Worm (Caenorhabditis elegans): ENCODE results near the gene col-150.

The col-150 gene

DNA sequence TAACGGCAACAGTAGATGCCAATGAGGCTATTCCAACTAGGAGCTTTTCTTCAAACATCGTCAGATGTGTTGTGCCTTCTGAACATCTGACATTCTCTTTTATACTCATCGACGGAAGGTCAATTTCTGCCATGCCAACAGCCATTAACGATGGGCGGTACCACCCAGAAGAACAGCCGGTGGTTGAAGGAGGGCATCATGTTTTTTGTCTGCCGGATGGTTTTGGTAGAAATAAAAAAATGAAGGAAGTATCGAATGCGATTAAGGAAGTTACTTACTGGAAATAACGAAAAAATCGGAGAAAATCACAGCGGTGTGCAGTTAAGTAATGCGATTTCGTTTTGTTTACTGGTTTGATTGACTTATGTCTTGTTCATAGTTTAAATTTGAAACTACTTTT lies at the start of gene col-150:
Gene col-150, minus strand, starts transcription at position 101 of the 400 bp plus-strand sequence.
- no peak for TF ChIP-seq ztf-4 (tag; optimal IDR thresholded peaks at IDR 0.05)
- TF ChIP-seq fos-1 (tag; optimal IDR thresholded peaks at IDR 0.05), result no peak
- no peak for TF ChIP-seq aly-2 (tag; optimal IDR thresholded peaks at IDR 0.05)
- TF ChIP-seq nhr-12 (tag; optimal IDR thresholded peaks at IDR 0.05), result no peak
- no peak for TF ChIP-seq elt-1 (tag; optimal IDR thresholded peaks at IDR 0.05)
- no peak for TF ChIP-seq snpc-4 (tag; optimal IDR thresholded peaks at IDR 0.05)
- TF ChIP-seq skn-1 (tag; optimal IDR thresholded peaks at IDR 0.05), result no peak
- no peak for TF ChIP-seq daf-12 (tag; optimal IDR thresholded peaks at IDR 0.05)
- no peak for TF ChIP-seq nhr-25 (tag; optimal IDR thresholded peaks at IDR 0.05)
- TF ChIP-seq jun-1 (tag; optimal IDR thresholded peaks at IDR 0.05), result no peak
- TF ChIP-seq nhr-76 (tag; optimal IDR thresholded peaks at IDR 0.05), result no peak
- TF ChIP-seq ceh-82 (tag; optimal IDR thresholded peaks at IDR 0.05), result no peak
- TF ChIP-seq fkh-2 (tag; optimal IDR thresholded peaks at IDR 0.05), result no peak
- no peak for TF ChIP-seq mdl-1 (tag; optimal IDR thresholded peaks at IDR 0.05)
- TF ChIP-seq nhr-67 (tag; optimal IDR thresholded peaks at IDR 0.05), result no peak

ce11 chrV:10342904-10343303 lies 48.5 kb upstream of the col-150 start, which contains the start of gene K07C5.3:
Gene K07C5.3 (plus strand): TSS chrV:10343032.
- TF ChIP-seq elt-3 (tag; optimal IDR thresholded peaks at IDR 0.05) (no peak), nhr-43 (tag; optimal IDR thresholded peaks at IDR 0.05; ENCODE audit: poor library complexity, severe bottlenecking) (no peak), ceh-28 (tag; optimal IDR thresholded peaks at IDR 0.05) (no peak), nhr-237 (tag; optimal IDR thresholded peaks at IDR 0.05) (no peak), R02D3.7 (tag; optimal IDR thresholded peaks at IDR 0.05) (no peak), ceh-16 (tag; optimal IDR thresholded peaks at IDR 0.05) (no peak), unc-39 (tag; optimal IDR thresholded peaks at IDR 0.05) (no peak), pha-4 (tag; optimal IDR thresholded peaks at IDR 0.05) (no peak), ztf-4 (tag; optimal IDR thresholded peaks at IDR 0.05) (no peak), elt-1 (tag; optimal IDR thresholded peaks at IDR 0.05) (no peak), lin-15B (tag; optimal IDR thresholded peaks at IDR 0.05) (no peak), daf-12 (tag; optimal IDR thresholded peaks at IDR 0.05) (no peak)

- TF ChIP-seq lsy-12 (tag; optimal IDR thresholded peaks at IDR 0.05), result peak; percentile 69
- TF ChIP-seq nhr-23 (tag; optimal IDR thresholded peaks at IDR 0.05), result peak; percentile 9
- peak; percentile 23 for TF ChIP-seq snpc-4 (tag; optimal IDR thresholded peaks at IDR 0.05)
- peak; percentile 25 for TF ChIP-seq R02D3.7 (tag; optimal IDR thresholded peaks at IDR 0.05)
- peak; percentile 51 for TF ChIP-seq tbx-2 (tag; optimal IDR thresholded peaks at IDR 0.05)
- TF ChIP-seq nhr-43 (tag; optimal IDR thresholded peaks at IDR 0.05; ENCODE audit: poor library complexity, severe bottlenecking), result peak; percentile 46
- TF ChIP-seq nfya-1 (tag; optimal IDR thresholded peaks at IDR 0.05; ENCODE audit: insufficient read depth), result peak; percentile 26
- peak; percentile 2 for TF ChIP-seq hmg-11 (tag; optimal IDR thresholded peaks at IDR 0.05)
- peak; percentile 6 for TF ChIP-seq skn-1 (tag; optimal IDR thresholded peaks at IDR 0.05)
- peak; percentile 42 for TF ChIP-seq elt-2 (tag; optimal IDR thresholded peaks at IDR 0.05)
- TF ChIP-seq lin-15B (tag; optimal IDR thresholded peaks at IDR 0.05), result peak; percentile 75
- peak; percentile 53 for TF ChIP-seq pha-4 (tag; optimal IDR thresholded peaks at IDR 0.05)
These were observed 47.5 kb upstream of the col-150 start, which contains the start of gene K07C5.13 for ce11 chrV:10341905-10342328. Gene K07C5.13 (plus strand): TSS chrV:10342055.

ce11 chrV:10339200-10339599 lies 44.8 kb upstream of the col-150 start, which contains the start of gene K07C5.2:
Gene K07C5.2 (plus strand): TSS chrV:10339500.
- TF ChIP-seq eor-1 (tag; optimal IDR thresholded peaks at IDR 0.05) (no peak), pqm-1 (tag; optimal IDR thresholded peaks at IDR 0.05) (peak; percentile 4)

- TF ChIP-seq hmg-11 (tag; optimal IDR thresholded peaks at IDR 0.05), result peak; percentile 13
- peak; percentile 82 for TF ChIP-seq pha-4 (tag; optimal IDR thresholded peaks at IDR 0.05)
- TF ChIP-seq nhr-23 (tag; optimal IDR thresholded peaks at IDR 0.05), result peak; percentile 65
- TF ChIP-seq sea-2 (GFP tag; optimal IDR thresholded peaks at IDR 0.05), result no peak
- no peak for TF ChIP-seq lin-39 (tag; optimal IDR thresholded peaks at IDR 0.05)
- no peak for TF ChIP-seq ztf-11 (tag; optimal IDR thresholded peaks at IDR 0.05)
- TF ChIP-seq mml-1 (tag; optimal IDR thresholded peaks at IDR 0.05), result no peak
- TF ChIP-seq nhr-77 (tag; optimal IDR thresholded peaks at IDR 0.05), result no peak
- no peak for TF ChIP-seq egl-5 (tag; optimal IDR thresholded peaks at IDR 0.05)
- TF ChIP-seq eor-1 (tag; optimal IDR thresholded peaks at IDR 0.05), result no peak
- no peak for TF ChIP-seq R02D3.7 (tag; optimal IDR thresholded peaks at IDR 0.05)
- no peak for TF ChIP-seq nhr-25 (tag; optimal IDR thresholded peaks at IDR 0.05)
- no peak for TF ChIP-seq nhr-76 (tag; optimal IDR thresholded peaks at IDR 0.05)
- TF ChIP-seq ceh-82 (tag; optimal IDR thresholded peaks at IDR 0.05), result no peak
- TF ChIP-seq tbx-2 (tag; optimal IDR thresholded peaks at IDR 0.05), result no peak
- no peak for TF ChIP-seq ZK546.5 (tag; optimal IDR thresholded peaks at IDR 0.05)
- TF ChIP-seq ceh-16 (tag; optimal IDR thresholded peaks at IDR 0.05), result no peak
- no peak for TF ChIP-seq egl-27 (tag; optimal IDR thresholded peaks at IDR 0.05)
- TF ChIP-seq ama-1 (optimal IDR thresholded peaks at IDR 0.05), result no peak
- TF ChIP-seq nfya-1 (tag; optimal IDR thresholded peaks at IDR 0.05; ENCODE audit: insufficient read depth), result peak; percentile 53
- no peak for TF ChIP-seq nhr-12 (tag; optimal IDR thresholded peaks at IDR 0.05)
- no peak for TF ChIP-seq aly-2 (tag; optimal IDR thresholded peaks at IDR 0.05)
- no peak for TF ChIP-seq elt-1 (tag; optimal IDR thresholded peaks at IDR 0.05)
- TF ChIP-seq ceh-9 (tag; optimal IDR thresholded peaks at IDR 0.05), result no peak
- TF ChIP-seq ztf-4 (tag; optimal IDR thresholded peaks at IDR 0.05), result no peak
- no peak for TF ChIP-seq nhr-237 (tag; optimal IDR thresholded peaks at IDR 0.05)
- TF ChIP-seq snpc-4 (tag; optimal IDR thresholded peaks at IDR 0.05), result peak; percentile 67
These were observed 44.0 kb upstream of the col-150 start, which contains the start of gene arx-2 for ce11 chrV:10338305-10338992. Gene arx-2 (minus strand): TSS chrV:10338355.
